Worm (Caenorhabditis elegans) whole organism, L4 larva: ENCODE data around the gene T14E8.2.

Source experiments
- ama-1 ChIP-seq: fragments of 150-350 bp; optimal IDR thresholded peaks from 2 replicates; lab custom pipeline; 2014; ENCODE audit warnings: inconsistent platforms, mixed read lengths
- ces-1 ChIP-seq: fragments of 150-350 bp; sonication (generic microtip); optimal IDR thresholded peaks from 4 replicates; lab custom pipeline; 2014; ENCODE audit warnings: missing biosample characterization, missing genetic modification reagents, missing genetic modification characterization
- dpl-1 ChIP-seq: fragments of 150-350 bp; optimal IDR thresholded peaks from 2 replicates; lab custom pipeline; 2014; ENCODE audit warnings: missing biosample characterization, missing genetic modification reagents, missing genetic modification characterization
- fkh-10 ChIP-seq: fragments of 150-350 bp; optimal IDR thresholded peaks from 2 replicates; lab custom pipeline; 2014; ENCODE audit warnings: missing biosample characterization, missing genetic modification reagents, missing genetic modification characterization
- jun-1 ChIP-seq: fragments of 150-350 bp; optimal IDR thresholded peaks from 2 replicates; lab custom pipeline; 2014; ENCODE audit warnings: missing biosample characterization, missing genetic modification reagents, missing genetic modification characterization
- lin-13 ChIP-seq: fragments of 150-350 bp; optimal IDR thresholded peaks from 2 replicates; lab custom pipeline; 2014; ENCODE audit warnings: missing biosample characterization, missing genetic modification reagents, missing genetic modification characterization
- madf-9 ChIP-seq: fragments of 200-800 bp; sonication (Bioruptor generic); conservative IDR thresholded peaks from 2 replicates; pipeline ENCODE4 v1.3.6; 2022; ENCODE audit warnings: missing genetic modification reagents, missing genetic modification characterization, missing compliant biosample characterization
- mxl-2 ChIP-seq: fragments of 200-800 bp; sonication (Bioruptor generic); conservative IDR thresholded peaks from 2 replicates; pipeline ENCODE4 v1.3.6; 2022; ENCODE audit warnings: missing genetic modification reagents, missing genetic modification characterization, missing compliant biosample characterization
- snpc-4 ChIP-seq: fragments of 150-350 bp; optimal IDR thresholded peaks from 2 replicates; lab custom pipeline; 2014; ENCODE audit warnings: missing biosample characterization, missing genetic modification characterization
- unc-130 ChIP-seq: sonication (generic microtip); optimal IDR thresholded peaks from 2 replicates; lab custom pipeline; 2016; ENCODE audit warnings: missing genetic modification reagents, missing genetic modification characterization, missing compliant biosample characterization
- unc-62 ChIP-seq, 3 experiments: fragments of 150-350 bp in 1 of 3; sonication (generic microtip); optimal IDR thresholded peaks in 2 of 3; peaks in 1 of 3; 1 replicate in 1 of 3; 2 replicates in 2 of 3; lab custom pipeline; 2014 to 2017; ENCODE audit warnings: missing biosample characterization in 3 of 3, missing genetic modification characterization in 3 of 3, missing genetic modification reagents in 3 of 3, missing genotype in 1 of 3
- zag-1 ChIP-seq: fragments of 150-350 bp; optimal IDR thresholded peaks from 2 replicates; lab custom pipeline; 2014; ENCODE audit warnings: missing biosample characterization, missing genetic modification characterization

ce11 chrX:6538068-6538467 is 4.7 kb upstream of the T14E8.2 start:
- no peak for TF ChIP-seq fkh-10 (GFP tag; lab: Kevin White, UChicago)
- no peak for TF ChIP-seq snpc-4 (tag; lab: Kevin White, UChicago)
- TF ChIP-seq jun-1, result no peak
- TF ChIP-seq ama-1 (lab: Kevin White, UChicago), result no peak
- no peak for TF ChIP-seq unc-130
- no peak for TF ChIP-seq madf-9
- TF ChIP-seq unc-62 (GFP tag; optimal IDR thresholded peaks at IDR 0.05 in 1 of 2; lab: Kevin White, UChicago), result no peak
- TF ChIP-seq unc-62 (tag; optimal IDR thresholded peaks at IDR 0.05; lab: Kevin White, UChicago), result no peak
- TF ChIP-seq zag-1 (tag; lab: Kevin White, UChicago), result no peak
- no peak for TF ChIP-seq lin-13 (GFP tag; lab: Kevin White, UChicago)
- no peak for TF ChIP-seq ces-1
- no peak for TF ChIP-seq mxl-2 (GFP tag; lab: Robert Waterston, UW)
- TF ChIP-seq dpl-1 (GFP tag; lab: Kevin White, UChicago), result no peak
